Worm (Caenorhabditis elegans) whole organism, young adult: ENCODE results near the gene inx-8.

Experiments
- B0019.2 ChIP-seq: fragments of 200-800 bp; sonication (Bioruptor generic); conservative IDR thresholded peaks from 2 replicates; pipeline ENCODE4 v1.3.6; 2022; ENCODE audit warnings: missing genetic modification reagents, missing genetic modification characterization, missing compliant biosample characterization
- C17E4.6 ChIP-seq: fragments of 200-800 bp; sonication (Bioruptor generic); IDR thresholded peaks from 2 replicates; pipeline ENCODE4 v1.3.6; 2022; ENCODE audit warnings: missing genetic modification reagents, missing genetic modification characterization, missing compliant biosample characterization
- F10E7.11 ChIP-seq: sonication (generic microtip); optimal IDR thresholded peaks from 2 replicates; lab custom pipeline; 2017; ENCODE audit warnings: mild to moderate bottlenecking, missing genetic modification characterization, moderate library complexity, missing compliant biosample characterization
- F49E8.2 ChIP-seq: sonication (generic microtip); optimal IDR thresholded peaks from 3 replicates; lab custom pipeline; 2017; ENCODE audit warnings: missing genetic modification characterization, mild to moderate bottlenecking, missing compliant biosample characterization, antibody characterized with exemption, moderate library complexity; ENCODE audit not compliant: insufficient read depth
- F52B5.7 ChIP-seq: sonication (generic microtip); optimal IDR thresholded peaks from 2 replicates; lab custom pipeline; 2016; ENCODE audit warnings: mild to moderate bottlenecking, missing genetic modification characterization, missing compliant biosample characterization
- akir-1 ChIP-seq: fragments of 200-800 bp; sonication (Bioruptor generic); optimal IDR thresholded peaks from 2 replicates; lab custom pipeline; 2018; ENCODE audit warnings: mild to moderate bottlenecking, missing genetic modification characterization, moderate library complexity, missing compliant biosample characterization
- aptf-3 ChIP-seq: fragments of 200-800 bp; sonication (Bioruptor generic); IDR thresholded peaks from 2 replicates; pipeline ENCODE4 v1.3.6; 2022; ENCODE audit warnings: missing genetic modification characterization, missing compliant biosample characterization
- cebp-2 ChIP-seq: fragments of 200-800 bp; sonication (Bioruptor generic); IDR thresholded peaks from 2 replicates; pipeline ENCODE4 v1.3.6; 2022; ENCODE audit warnings: missing genetic modification characterization, missing compliant biosample characterization
- ceh-100 ChIP-seq: fragments of 200-800 bp; sonication (Bioruptor generic); IDR thresholded peaks from 2 replicates; pipeline ENCODE4 v1.3.6; 2022; ENCODE audit warnings: missing genetic modification reagents, missing genetic modification characterization, missing compliant biosample characterization
- ceh-40 ChIP-seq: fragments of 200-800 bp; sonication (Bioruptor generic); IDR thresholded peaks from 2 replicates; pipeline ENCODE4 v1.3.6; 2022; ENCODE audit warnings: missing genetic modification characterization, missing compliant biosample characterization
- chd-7 ChIP-seq: sonication (generic microtip); optimal IDR thresholded peaks from 2 replicates; lab custom pipeline; 2016; ENCODE audit warnings: mild to moderate bottlenecking, missing genetic modification characterization, moderate library complexity, missing compliant biosample characterization
- dpff-1 ChIP-seq: sonication (generic microtip); optimal IDR thresholded peaks from 2 replicates; lab custom pipeline; 2017; ENCODE audit warnings: mild to moderate bottlenecking, missing genetic modification characterization, missing compliant biosample characterization
- egl-18 ChIP-seq: fragments of 200-800 bp; sonication (Bioruptor generic); IDR thresholded peaks from 2 replicates; pipeline ENCODE4 v1.3.6; 2022; ENCODE audit warnings: missing genetic modification reagents, missing genetic modification characterization, missing compliant biosample characterization
- egl-44 ChIP-seq: fragments of 200-800 bp; sonication (Bioruptor generic); IDR thresholded peaks from 2 replicates; pipeline ENCODE4 v1.3.6; 2022; ENCODE audit warnings: missing genetic modification reagents, missing genetic modification characterization, missing compliant biosample characterization
- him-1 ChIP-seq: sonication (generic microtip); optimal IDR thresholded peaks from 2 replicates; lab custom pipeline; 2016; ENCODE audit warnings: missing genotype, missing genetic modification reagents, missing genetic modification characterization, missing compliant biosample characterization
- hlh-12 ChIP-seq: sonication (generic microtip); optimal IDR thresholded peaks from 2 replicates; lab custom pipeline; 2016; ENCODE audit warnings: missing genetic modification characterization, missing compliant biosample characterization
- hmg-20 ChIP-seq: fragments of 200-800 bp; sonication (Bioruptor generic); IDR thresholded peaks from 2 replicates; pipeline ENCODE4 v1.3.6; 2022; ENCODE audit warnings: missing genetic modification reagents, missing genetic modification characterization, missing compliant biosample characterization
- hsf-1 ChIP-seq: fragments of 200-800 bp; sonication (Bioruptor generic); IDR thresholded peaks from 2 replicates; pipeline ENCODE4 v1.3.6; 2022; ENCODE audit warnings: missing genetic modification reagents, missing genetic modification characterization, missing compliant biosample characterization
- lag-1 ChIP-seq: fragments of 200-800 bp; sonication (Bioruptor generic); IDR thresholded peaks from 2 replicates; pipeline ENCODE4 v1.3.6; 2022; ENCODE audit warnings: missing genetic modification reagents, missing genetic modification characterization, missing compliant biosample characterization
- let-526 ChIP-seq: fragments of 200-800 bp; sonication (Bioruptor generic); IDR thresholded peaks from 2 replicates; pipeline ENCODE4 v1.3.6; 2022; ENCODE audit warnings: missing genetic modification reagents, missing genetic modification characterization, missing compliant biosample characterization
- let-607 ChIP-seq, 2 experiments: fragments of 200-800 bp in 1 of 2; sonication (Bioruptor generic) in 1 of 2; sonication (generic microtip) in 1 of 2; optimal IDR thresholded peaks; 2 replicates each; lab custom pipeline; 2016 to 2018; ENCODE audit warnings: mild to moderate bottlenecking in 2 of 2, missing compliant biosample characterization in 2 of 2, missing genetic modification characterization in 2 of 2, moderate library complexity in 2 of 2, missing genotype in 1 of 2
- lin-54 ChIP-seq: fragments of 200-800 bp; sonication (Bioruptor generic); optimal IDR thresholded peaks from 2 replicates; lab custom pipeline; 2018; ENCODE audit warnings: mild to moderate bottlenecking, missing genetic modification characterization, missing compliant biosample characterization
- lir-1 ChIP-seq: fragments of 200-800 bp; sonication (Bioruptor generic); conservative IDR thresholded peaks from 2 replicates; pipeline ENCODE4 v1.3.6; 2022; ENCODE audit warnings: missing genetic modification reagents, missing genetic modification characterization, missing compliant biosample characterization
- lsl-1 ChIP-seq: fragments of 200-800 bp; sonication (Bioruptor generic); optimal IDR thresholded peaks from 2 replicates; lab custom pipeline; 2018; ENCODE audit warnings: mild to moderate bottlenecking, missing genetic modification characterization, moderate library complexity, missing compliant biosample characterization
- madf-10 ChIP-seq: sonication (generic microtip); optimal IDR thresholded peaks from 2 replicates; lab custom pipeline; 2016; ENCODE audit warnings: mild to moderate bottlenecking, missing genetic modification characterization, missing compliant biosample characterization
- nfya-2 ChIP-seq: fragments of 200-800 bp; sonication (Bioruptor generic); IDR thresholded peaks from 2 replicates; pipeline ENCODE4 v1.3.6; 2022; ENCODE audit warnings: missing genetic modification reagents, missing genetic modification characterization, missing compliant biosample characterization
- nhr-90 ChIP-seq: sonication (generic microtip); optimal IDR thresholded peaks from 2 replicates; lab custom pipeline; 2016; ENCODE audit warnings: missing genotype, mild to moderate bottlenecking, missing genetic modification characterization, missing compliant biosample characterization
- rpc-1 ChIP-seq, 2 experiments: fragments of 150-350 bp in 1 of 2; sonication (generic microtip) in 1 of 2; optimal IDR thresholded peaks; 2 replicates each; lab custom pipeline; 2014 to 2018; ENCODE audit warnings: missing biosample characterization in 1 of 2, missing genetic modification characterization in 1 of 2, missing genetic modification reagents in 1 of 2, missing genotype in 1 of 2
- sdz-38 ChIP-seq: sonication (generic microtip); optimal IDR thresholded peaks from 2 replicates; lab custom pipeline; 2016; ENCODE audit warnings: missing genotype, missing genetic modification characterization, missing compliant biosample characterization
- sea-2 ChIP-seq: fragments of 200-800 bp; sonication (Bioruptor generic); IDR thresholded peaks from 2 replicates; pipeline ENCODE4 v1.3.6; 2022; ENCODE audit warnings: missing genetic modification characterization, missing compliant biosample characterization
- snpc-1.1 ChIP-seq: sonication (generic microtip); optimal IDR thresholded peaks from 2 replicates; lab custom pipeline; 2017; ENCODE audit warnings: missing genetic modification characterization, mild to moderate bottlenecking, missing compliant biosample characterization, antibody characterized with exemption, moderate library complexity, missing genotype, missing genetic modification reagents; ENCODE audit not compliant: insufficient read depth
- snpc-1.3 ChIP-seq: sonication (generic microtip); optimal IDR thresholded peaks from 2 replicates; lab custom pipeline; 2017; ENCODE audit warnings: missing genetic modification characterization, mild to moderate bottlenecking, missing compliant biosample characterization, antibody characterized with exemption, moderate library complexity, missing genotype, missing genetic modification reagents; ENCODE audit not compliant: insufficient read depth
- tbp1 ChIP-seq: fragments of 200-800 bp; sonication (Bioruptor generic); optimal IDR thresholded peaks from 2 replicates; lab custom pipeline; 2018; ENCODE audit warnings: mild to moderate bottlenecking, missing genetic modification characterization, missing compliant biosample characterization
- tlf-1 ChIP-seq: fragments of 200-800 bp; sonication (Bioruptor generic); optimal IDR thresholded peaks from 2 replicates; lab custom pipeline; 2018; ENCODE audit warnings: mild to moderate bottlenecking, missing genetic modification characterization, missing compliant biosample characterization
- ztf-26 ChIP-seq: sonication (generic microtip); optimal IDR thresholded peaks from 2 replicates; lab custom pipeline; 2017; ENCODE audit warnings: missing genetic modification characterization, missing compliant biosample characterization
- ztf-6 ChIP-seq: fragments of 200-800 bp; sonication (Bioruptor generic); IDR thresholded peaks from 2 replicates; pipeline ENCODE4 v1.3.6; 2022; ENCODE audit warnings: missing genetic modification reagents, missing genetic modification characterization, missing compliant biosample characterization

inx-8 gene

ce11 chrIV:11695634-11696033 is 22.0 kb downstream of the inx-8 start (continued):
- TF ChIP-seq him-1: peak; percentile 76
- no peak for TF ChIP-seq ztf-6 (GFP tag; lab: Robert Waterston, UW)
- no peak for TF ChIP-seq F10E7.11
- TF ChIP-seq lin-54 (GFP tag; lab: Kevin White, UChicago): peak; percentile 63
- TF ChIP-seq lag-1: no peak
- TF ChIP-seq, all 124 proteins: peak for 21

- TF ChIP-seq C17E4.6 (no peak), tlf-1 (GFP tag; lab: Kevin White, UChicago) (no peak), ceh-100 (GFP tag; lab: Robert Waterston, UW) (no peak), sdz-38 (tag; lab: Kevin White, UChicago) (no peak), egl-44 (GFP tag; lab: Robert Waterston, UW) (no peak), hmg-20 (no peak)
Observed at ce11 chrIV:11697514-11697913, 23.9 kb downstream of the inx-8 start.

- TF ChIP-seq nhr-90: no peak
- TF ChIP-seq F49E8.2 (tag; lab: Kevin White, UChicago): no peak
- TF ChIP-seq aptf-3 (GFP tag; lab: Robert Waterston, UW): no peak
- TF ChIP-seq lir-1: no peak
- no peak for TF ChIP-seq ceh-40 (GFP tag; lab: Robert Waterston, UW)
- no peak for TF ChIP-seq F52B5.7 (tag; lab: Kevin White, UChicago)
- no peak for TF ChIP-seq ztf-26 (tag; lab: Kevin White, UChicago)
- no peak for TF ChIP-seq chd-7 (tag; lab: Kevin White, UChicago)
- TF ChIP-seq let-526: no peak
- no peak for TF ChIP-seq B0019.2 (GFP tag; lab: Robert Waterston, UW)
- TF ChIP-seq snpc-1.3 (tag; lab: Kevin White, UChicago): no peak
- no peak for TF ChIP-seq cebp-2 (GFP tag; lab: Robert Waterston, UW)
- TF ChIP-seq sea-2 (GFP tag; lab: Robert Waterston, UW): no peak
Observed at ce11 chrIV:11700100-11700499, 26.5 kb downstream of the inx-8 start.

- TF ChIP-seq nfya-2 (GFP tag; lab: Robert Waterston, UW): no peak
- TF ChIP-seq snpc-1.1 (tag; lab: Kevin White, UChicago): no peak
- no peak for TF ChIP-seq hlh-12
- TF ChIP-seq tbp1 (GFP tag; lab: Kevin White, UChicago): no peak
- no peak for TF ChIP-seq let-526
- TF ChIP-seq rpc-1 (optimal IDR thresholded peaks at IDR 0.05; lab: Kevin White, UChicago): no peak
- no peak for TF ChIP-seq rpc-1 (tag; optimal IDR thresholded peaks at IDR 0.05; lab: Kevin White, UChicago)
Observed at ce11 chrIV:11700752-11701151, 27.1 kb downstream of the inx-8 start, which contains the start of gene dpy-20. Gene dpy-20, minus strand, starts transcription at chrIV:11700852.

- TF ChIP-seq ceh-40 (GFP tag; lab: Robert Waterston, UW): no peak
Observed at ce11 chrIV:11701878-11702277, 28.2 kb downstream of the inx-8 start.

ce11 chrIV:11703685-11704296 is 30.1 kb downstream of the inx-8 start, which contains the start of the genes T22B3.3 and alg-3:
Gene T22B3.3, minus strand, starts transcription at chrIV:11703785.
Gene alg-3, plus strand, starts transcription at chrIV:11704246.
- TF ChIP-seq dpff-1 (tag; lab: Kevin White, UChicago): no peak
- TF ChIP-seq madf-10: no peak
- no peak for TF ChIP-seq hsf-1
- TF ChIP-seq let-607 (tag; optimal IDR thresholded peaks at IDR 0.05; lab: Kevin White, UChicago): no peak
- no peak for TF ChIP-seq akir-1 (GFP tag; lab: Kevin White, UChicago)
- TF ChIP-seq egl-18 (GFP tag; lab: Robert Waterston, UW): no peak
- TF ChIP-seq lsl-1 (GFP tag; lab: Kevin White, UChicago): no peak
